Worm (Caenorhabditis elegans) whole organism, L4 larva: Measurements from ENCODE around the gene Y102A5C.4.

Source experiments
- ZK546.5 ChIP-seq, 2 experiments: sonication (generic microtip); optimal IDR thresholded peaks; 2 replicates each; lab custom pipeline; 2017; ENCODE audit warnings: missing biosample characterization in 2 of 2, missing genetic modification characterization in 2 of 2
- attf-4 ChIP-seq: sonication (generic microtip); optimal IDR thresholded peaks from 3 replicates; lab custom pipeline; 2017; ENCODE audit warnings: missing biosample characterization, missing genetic modification characterization
- ces-1 ChIP-seq: fragments of 150-350 bp; sonication (generic microtip); optimal IDR thresholded peaks from 4 replicates; lab custom pipeline; 2014; ENCODE audit warnings: missing biosample characterization, missing genetic modification reagents, missing genetic modification characterization
- daf-8 ChIP-seq: fragments of 200-800 bp; sonication (Bioruptor generic); IDR thresholded peaks from 2 replicates; pipeline ENCODE4 v1.3.6; 2022; ENCODE audit warnings: missing genetic modification characterization, missing compliant biosample characterization
- dmd-9 ChIP-seq: fragments of 200-800 bp; sonication (Bioruptor generic); IDR thresholded peaks from 2 replicates; pipeline ENCODE4 v1.3.6; 2022; ENCODE audit warnings: missing genetic modification reagents, missing genetic modification characterization, missing compliant biosample characterization
- hif-1 ChIP-seq, 2 experiments: sonication (generic microtip); optimal IDR thresholded peaks; 2 replicates each; lab custom pipeline; 2016 to 2017; ENCODE audit warnings: missing compliant biosample characterization in 2 of 2, missing genetic modification characterization in 2 of 2, missing genetic modification reagents in 2 of 2, missing genotype in 2 of 2, mild to moderate bottlenecking in 1 of 2
- nhr-111 ChIP-seq: fragments of 200-800 bp; sonication (Bioruptor generic); optimal IDR thresholded peaks from 2 replicates; lab custom pipeline; 2018; ENCODE audit warnings: mild to moderate bottlenecking, missing genetic modification characterization, missing compliant biosample characterization
- nhr-77 ChIP-seq: fragments of 150-350 bp; optimal IDR thresholded peaks from 2 replicates; lab custom pipeline; 2014; ENCODE audit warnings: missing biosample characterization, missing genetic modification characterization
- pqm-1 ChIP-seq: sonication (generic microtip); optimal IDR thresholded peaks from 2 replicates; lab custom pipeline; 2017; ENCODE audit warnings: missing biosample characterization, missing genetic modification characterization
- sdz-12 ChIP-seq: fragments of 200-800 bp; sonication (Bioruptor generic); optimal IDR thresholded peaks from 2 replicates; lab custom pipeline; 2018; ENCODE audit warnings: mild to moderate bottlenecking, missing genetic modification characterization, missing compliant biosample characterization
- spr-1 ChIP-seq: sonication (generic microtip); optimal IDR thresholded peaks from 2 replicates; lab custom pipeline; 2016; ENCODE audit warnings: mild to moderate bottlenecking, missing genetic modification characterization, missing compliant biosample characterization
- unc-62 ChIP-seq, 3 experiments: fragments of 150-350 bp in 1 of 3; sonication (generic microtip); optimal IDR thresholded peaks in 2 of 3; peaks in 1 of 3; 1 replicate in 1 of 3; 2 replicates in 2 of 3; lab custom pipeline; 2014 to 2017; ENCODE audit warnings: missing biosample characterization in 3 of 3, missing genetic modification characterization in 3 of 3, missing genetic modification reagents in 3 of 3, missing genotype in 1 of 3
- ztf-11 ChIP-seq: fragments of 150-350 bp; optimal IDR thresholded peaks from 2 replicates; lab custom pipeline; 2014; ENCODE audit warnings: missing biosample characterization, missing genetic modification characterization

- TF ChIP-seq spr-1 (no peak), sdz-12 (GFP tag; lab: Kevin White, UChicago) (no peak), attf-4 (tag; lab: Kevin White, UChicago) (no peak), nhr-77 (no peak), pqm-1 (tag; lab: Kevin White, UChicago) (no peak), hif-1 (tag; optimal IDR thresholded peaks at IDR 0.05; lab: Kevin White, UChicago) (no peak), ZK546.5 (tag; optimal IDR thresholded peaks at IDR 0.05; lab: Kevin White, UChicago) (no peak), nhr-111 (GFP tag; lab: Kevin White, UChicago) (no peak), unc-62 (GFP tag; optimal IDR thresholded peaks at IDR 0.05 in 1 of 2; lab: Kevin White, UChicago) (no peak), unc-62 (tag; optimal IDR thresholded peaks at IDR 0.05; lab: Kevin White, UChicago) (no peak), ztf-11 (tag; lab: Kevin White, UChicago) (no peak), daf-8 (GFP tag; lab: Robert Waterston, UW) (no peak), dmd-9 (GFP tag; lab: Robert Waterston, UW) (no peak), ces-1 (no peak)
Observed at ce11 chrV:16893440-16893839, 28.6 kb upstream of the Y102A5C.4 start, which contains the start of gene F09C6.15.
